Worm (Caenorhabditis elegans) whole organism, L4/young adult: ENCODE data around the gene K12H6.9.

ENCODE experiments used
- W03F9.2 ChIP-seq: fragments of 150-350 bp; optimal IDR thresholded peaks from 2 replicates; lab custom pipeline; 2014; ENCODE audit warnings: missing biosample characterization, missing genetic modification characterization
- him-1 ChIP-seq: sonication (generic microtip); optimal IDR thresholded peaks from 2 replicates; lab custom pipeline; 2016; ENCODE audit warnings: missing genotype, missing genetic modification reagents, missing genetic modification characterization, missing compliant biosample characterization

- TF ChIP-seq him-1, result no peak
- TF ChIP-seq W03F9.2 (tag; lab: Kevin White, UChicago), result no peak
These were observed 34.6 kb downstream of the K12H6.9 start for ce11 chrII:2858851-2859250.
